Worm (Caenorhabditis elegans): ENCODE data around the gene cdr-6.

ce11 chrV:12415656-12416055 lies 2.2 kb upstream of the cdr-6 start, which contains the start of gene cdr-2:
- TF ChIP-seq tbx-2 (tag; optimal IDR thresholded peaks at IDR 0.05) (no peak), ceh-31 (tag; optimal IDR thresholded peaks at IDR 0.05) (no peak), madf-2 (tag; optimal IDR thresholded peaks at IDR 0.05) (no peak), ahr-1 (tag; optimal IDR thresholded peaks at IDR 0.05) (no peak), ceh-48 (tag; optimal IDR thresholded peaks at IDR 0.05) (no peak), ama-1 (optimal IDR thresholded peaks at IDR 0.05) (no peak), ceh-34 (tag; optimal IDR thresholded peaks at IDR 0.05) (no peak), elt-2 (tag; optimal IDR thresholded peaks at IDR 0.05) (no peak), sox-4 (tag; optimal IDR thresholded peaks at IDR 0.05) (no peak), ets-4 (tag; optimal IDR thresholded peaks at IDR 0.05) (no peak), nhr-11 (tag; optimal IDR thresholded peaks at IDR 0.05) (no peak), ceh-9 (tag; optimal IDR thresholded peaks at IDR 0.05) (no peak), pqm-1 (tag; optimal IDR thresholded peaks at IDR 0.05) (no peak), hlh-30 (tag; optimal IDR thresholded peaks at IDR 0.05; ENCODE audit: insufficient read depth) (no peak)
